Fruit fly (Drosophila melanogaster): ENCODE results near the gene Gld.

dm6 chr3R:7313034-7313433 lies 47.5 kb upstream of the Gld start:
- TF ChIP-seq h (optimal IDR thresholded peaks at IDR 0.05) (no peak), Sin3A (optimal IDR thresholded peaks at IDR 0.05) (no peak)
